Worm (Caenorhabditis elegans) whole organism, young adult: ENCODE measurements around the gene mip-2.
A peak's percentile ranks its signal among the peaks of the same experiment; 100 is the strongest.

Experiments used
- B0019.2 ChIP-seq: fragments of 200-800 bp; sonication (Bioruptor generic); conservative IDR thresholded peaks from 2 replicates; pipeline ENCODE4 v1.3.6; 2022; ENCODE audit warnings: missing genetic modification reagents, missing genetic modification characterization, missing compliant biosample characterization
- B0261.1 ChIP-seq: sonication (generic microtip); optimal IDR thresholded peaks from 2 replicates; lab custom pipeline; 2016; ENCODE audit warnings: mild to moderate bottlenecking, missing genetic modification characterization, moderate library complexity, missing compliant biosample characterization
- B0336.3 ChIP-seq: fragments of 200-800 bp; sonication (Bioruptor generic); IDR thresholded peaks from 2 replicates; pipeline ENCODE4 v1.3.6; 2022; ENCODE audit warnings: missing genetic modification characterization, missing compliant biosample characterization
- C06A6.2 ChIP-seq: fragments of 200-800 bp; sonication (Bioruptor generic); conservative IDR thresholded peaks from 2 replicates; pipeline ENCODE4 v1.3.6; 2022; ENCODE audit warnings: missing genetic modification characterization, missing compliant biosample characterization
- D2030.7 ChIP-seq: fragments of 200-800 bp; sonication (Bioruptor generic); IDR thresholded peaks from 2 replicates; pipeline ENCODE4 v1.3.6; 2022; ENCODE audit warnings: missing genetic modification reagents, missing genetic modification characterization, missing compliant biosample characterization
- F10E7.11 ChIP-seq: sonication (generic microtip); optimal IDR thresholded peaks from 2 replicates; lab custom pipeline; 2017; ENCODE audit warnings: mild to moderate bottlenecking, missing genetic modification characterization, moderate library complexity, missing compliant biosample characterization
- F37B4.10 ChIP-seq: fragments of 200-800 bp; sonication (Bioruptor generic); IDR thresholded peaks from 2 replicates; pipeline ENCODE4 v1.3.6; 2022; ENCODE audit warnings: missing genetic modification characterization, missing compliant biosample characterization
- F52B5.7 ChIP-seq: sonication (generic microtip); optimal IDR thresholded peaks from 2 replicates; lab custom pipeline; 2016; ENCODE audit warnings: mild to moderate bottlenecking, missing genetic modification characterization, missing compliant biosample characterization
- F55B11.4 ChIP-seq: sonication (generic microtip); optimal IDR thresholded peaks from 2 replicates; lab custom pipeline; 2016; ENCODE audit warnings: missing compliant biosample characterization, missing genetic modification characterization, borderline replicate concordance; ENCODE audit not compliant: insufficient read depth
- K12H6.12 ChIP-seq: fragments of 200-800 bp; sonication (Bioruptor generic); optimal IDR thresholded peaks from 2 replicates; lab custom pipeline; 2018; ENCODE audit warnings: mild to moderate bottlenecking, missing genetic modification characterization, missing compliant biosample characterization
- T07F8.4 ChIP-seq: sonication (generic microtip); optimal IDR thresholded peaks from 2 replicates; lab custom pipeline; 2016; ENCODE audit warnings: mild to moderate bottlenecking, missing genetic modification characterization, moderate library complexity, missing compliant biosample characterization
- T26A5.8 ChIP-seq: sonication (generic microtip); optimal IDR thresholded peaks from 2 replicates; lab custom pipeline; 2016; ENCODE audit warnings: missing genetic modification characterization, missing compliant biosample characterization
- Y53F4B.3 ChIP-seq: fragments of 200-800 bp; sonication (Bioruptor generic); IDR thresholded peaks from 2 replicates; pipeline ENCODE4 v1.3.6; 2022; ENCODE audit warnings: missing genetic modification reagents, missing genetic modification characterization, missing compliant biosample characterization
- Y56A3A.18 ChIP-seq: fragments of 200-800 bp; sonication (Bioruptor generic); IDR thresholded peaks from 2 replicates; pipeline ENCODE4 v1.3.6; 2022; ENCODE audit warnings: missing genetic modification reagents, missing genetic modification characterization, missing compliant biosample characterization
- Y67H2A.10 ChIP-seq: fragments of 200-800 bp; sonication (Bioruptor generic); conservative IDR thresholded peaks from 2 replicates; pipeline ENCODE4 v1.3.6; 2022; ENCODE audit warnings: missing genetic modification reagents, missing genetic modification characterization, missing compliant biosample characterization
- Y79H2A.3 ChIP-seq: fragments of 200-800 bp; sonication (Bioruptor generic); conservative IDR thresholded peaks from 2 replicates; pipeline ENCODE4 v1.3.6; 2022; ENCODE audit warnings: missing genetic modification reagents, missing genetic modification characterization, missing compliant biosample characterization
- Y95B8A.8 ChIP-seq: fragments of 200-800 bp; sonication (Bioruptor generic); IDR thresholded peaks from 2 replicates; pipeline ENCODE4 v1.3.6; 2022; ENCODE audit warnings: missing genetic modification reagents, missing genetic modification characterization, missing compliant biosample characterization
- aptf-2 ChIP-seq: fragments of 200-800 bp; sonication (Bioruptor generic); conservative IDR thresholded peaks from 2 replicates; pipeline ENCODE4 v1.3.6; 2022; ENCODE audit warnings: missing genetic modification reagents, missing genetic modification characterization, missing compliant biosample characterization
- attf-6 ChIP-seq: fragments of 200-800 bp; sonication (Bioruptor generic); IDR thresholded peaks from 2 replicates; pipeline ENCODE4 v1.3.6; 2022; ENCODE audit warnings: missing genetic modification reagents, missing genetic modification characterization, missing compliant biosample characterization
- bed-2 ChIP-seq: fragments of 200-800 bp; sonication (Bioruptor generic); IDR thresholded peaks from 2 replicates; pipeline ENCODE4 v1.3.6; 2022; ENCODE audit warnings: missing genetic modification reagents, missing genetic modification characterization, missing compliant biosample characterization
- ceh-27 ChIP-seq: fragments of 200-800 bp; sonication (Bioruptor generic); optimal IDR thresholded peaks from 2 replicates; lab custom pipeline; 2018; ENCODE audit warnings: mild to moderate bottlenecking, missing genetic modification characterization, moderate library complexity, missing compliant biosample characterization
- ceh-58 ChIP-seq: fragments of 200-800 bp; sonication (Bioruptor generic); IDR thresholded peaks from 2 replicates; pipeline ENCODE4 v1.3.6; 2022; ENCODE audit warnings: missing genetic modification characterization, missing compliant biosample characterization
- ceh-91 ChIP-seq: fragments of 200-800 bp; sonication (Bioruptor generic); IDR thresholded peaks from 2 replicates; pipeline ENCODE4 v1.3.6; 2022; ENCODE audit warnings: missing genetic modification reagents, missing genetic modification characterization, missing compliant biosample characterization
- chd-7 ChIP-seq: sonication (generic microtip); optimal IDR thresholded peaks from 2 replicates; lab custom pipeline; 2016; ENCODE audit warnings: mild to moderate bottlenecking, missing genetic modification characterization, moderate library complexity, missing compliant biosample characterization
- dox-1 ChIP-seq: fragments of 200-800 bp; sonication (Bioruptor generic); IDR thresholded peaks from 2 replicates; pipeline ENCODE4 v1.3.6; 2022; ENCODE audit warnings: missing genetic modification reagents, missing genetic modification characterization, missing compliant biosample characterization
- egrh-3 ChIP-seq: fragments of 200-800 bp; sonication (Bioruptor generic); IDR thresholded peaks from 2 replicates; pipeline ENCODE4 v1.3.6; 2022; ENCODE audit warnings: missing genetic modification reagents, missing genetic modification characterization, missing compliant biosample characterization
- gei-17 ChIP-seq: fragments of 200-800 bp; sonication (Bioruptor generic); optimal IDR thresholded peaks from 2 replicates; lab custom pipeline; 2018; ENCODE audit warnings: mild to moderate bottlenecking, missing genetic modification characterization, missing compliant biosample characterization
- him-1 ChIP-seq: sonication (generic microtip); optimal IDR thresholded peaks from 2 replicates; lab custom pipeline; 2016; ENCODE audit warnings: missing genotype, missing genetic modification reagents, missing genetic modification characterization, missing compliant biosample characterization
- hlh-12 ChIP-seq: sonication (generic microtip); optimal IDR thresholded peaks from 2 replicates; lab custom pipeline; 2016; ENCODE audit warnings: missing genetic modification characterization, missing compliant biosample characterization
- hmg-1.2 ChIP-seq: fragments of 200-800 bp; sonication (Bioruptor generic); IDR thresholded peaks from 2 replicates; pipeline ENCODE4 v1.3.6; 2022; ENCODE audit warnings: missing genetic modification reagents, missing genetic modification characterization, missing compliant biosample characterization
- hmg-20 ChIP-seq: fragments of 200-800 bp; sonication (Bioruptor generic); IDR thresholded peaks from 2 replicates; pipeline ENCODE4 v1.3.6; 2022; ENCODE audit warnings: missing genetic modification reagents, missing genetic modification characterization, missing compliant biosample characterization
- hrde-1 ChIP-seq: sonication (generic microtip); optimal IDR thresholded peaks from 2 replicates; lab custom pipeline; 2016; ENCODE audit warnings: missing genetic modification characterization, mild to moderate bottlenecking, missing compliant biosample characterization, moderate library complexity, missing genotype, missing genetic modification reagents, borderline replicate concordance
- let-526 ChIP-seq: fragments of 200-800 bp; sonication (Bioruptor generic); IDR thresholded peaks from 2 replicates; pipeline ENCODE4 v1.3.6; 2022; ENCODE audit warnings: missing genetic modification reagents, missing genetic modification characterization, missing compliant biosample characterization
- lin-35 ChIP-seq, 3 experiments: fragments of 150-350 bp in 2 of 3; sonication (generic microtip) in 1 of 3; optimal IDR thresholded peaks; 2 replicates each; lab custom pipeline; 2014 to 2018; ENCODE audit warnings: missing biosample characterization in 3 of 3, missing genetic modification characterization in 3 of 3, missing genetic modification reagents in 3 of 3
- lin-40 ChIP-seq: sonication (generic microtip); optimal IDR thresholded peaks from 2 replicates; lab custom pipeline; 2016; ENCODE audit warnings: missing genetic modification characterization, mild to moderate bottlenecking, missing compliant biosample characterization, missing genotype, missing genetic modification reagents
- lin-54 ChIP-seq: fragments of 200-800 bp; sonication (Bioruptor generic); optimal IDR thresholded peaks from 2 replicates; lab custom pipeline; 2018; ENCODE audit warnings: mild to moderate bottlenecking, missing genetic modification characterization, missing compliant biosample characterization
- lir-1 ChIP-seq: fragments of 200-800 bp; sonication (Bioruptor generic); conservative IDR thresholded peaks from 2 replicates; pipeline ENCODE4 v1.3.6; 2022; ENCODE audit warnings: missing genetic modification reagents, missing genetic modification characterization, missing compliant biosample characterization
- lsy-27 ChIP-seq: sonication (generic microtip); optimal IDR thresholded peaks from 2 replicates; lab custom pipeline; 2017; ENCODE audit warnings: missing genetic modification characterization, mild to moderate bottlenecking, missing compliant biosample characterization, antibody characterized with exemption, missing genotype, borderline replicate concordance; ENCODE audit not compliant: insufficient read depth
- madf-10 ChIP-seq: sonication (generic microtip); optimal IDR thresholded peaks from 2 replicates; lab custom pipeline; 2016; ENCODE audit warnings: mild to moderate bottlenecking, missing genetic modification characterization, missing compliant biosample characterization
- madf-3 ChIP-seq: fragments of 200-800 bp; sonication (Bioruptor generic); IDR thresholded peaks from 2 replicates; pipeline ENCODE4 v1.3.6; 2022; ENCODE audit warnings: missing genetic modification reagents, missing genetic modification characterization, missing compliant biosample characterization
- mxl-1 ChIP-seq: sonication (generic microtip); optimal IDR thresholded peaks from 2 replicates; lab custom pipeline; 2016; ENCODE audit warnings: missing genetic modification characterization, missing compliant biosample characterization
- nhr-120 ChIP-seq: fragments of 200-800 bp; sonication (Bioruptor generic); IDR thresholded peaks from 2 replicates; pipeline ENCODE4 v1.3.6; 2022; ENCODE audit warnings: missing genetic modification characterization, missing compliant biosample characterization
- nhr-179 ChIP-seq: sonication (generic microtip); optimal IDR thresholded peaks from 2 replicates; lab custom pipeline; 2016; ENCODE audit warnings: mild to moderate bottlenecking, missing genetic modification characterization, missing compliant biosample characterization
- snpc-1.3 ChIP-seq: sonication (generic microtip); optimal IDR thresholded peaks from 2 replicates; lab custom pipeline; 2017; ENCODE audit warnings: missing genetic modification characterization, mild to moderate bottlenecking, missing compliant biosample characterization, antibody characterized with exemption, moderate library complexity, missing genotype, missing genetic modification reagents; ENCODE audit not compliant: insufficient read depth
- snpc-3.4 ChIP-seq: sonication (generic microtip); optimal IDR thresholded peaks from 2 replicates; lab custom pipeline; 2017; ENCODE audit warnings: missing genetic modification characterization, mild to moderate bottlenecking, missing compliant biosample characterization, antibody characterized with exemption, moderate library complexity, missing genotype, missing genetic modification reagents
- unc-130 ChIP-seq: sonication (generic microtip); optimal IDR thresholded peaks from 2 replicates; lab custom pipeline; 2016; ENCODE audit warnings: missing genetic modification reagents, missing genetic modification characterization, missing compliant biosample characterization
- zfh-2 ChIP-seq: fragments of 200-800 bp; sonication (Bioruptor generic); conservative IDR thresholded peaks from 2 replicates; pipeline ENCODE4 v1.3.6; 2022; ENCODE audit warnings: missing genetic modification reagents, missing genetic modification characterization, missing compliant biosample characterization
- ztf-26 ChIP-seq: sonication (generic microtip); optimal IDR thresholded peaks from 2 replicates; lab custom pipeline; 2017; ENCODE audit warnings: missing genetic modification characterization, missing compliant biosample characterization
- ztf-28 ChIP-seq: fragments of 200-800 bp; sonication (Bioruptor generic); IDR thresholded peaks from 2 replicates; pipeline ENCODE4 v1.3.6; 2022; ENCODE audit warnings: missing genetic modification reagents, missing genetic modification characterization, missing compliant biosample characterization

The mip-2 gene

DNA sequence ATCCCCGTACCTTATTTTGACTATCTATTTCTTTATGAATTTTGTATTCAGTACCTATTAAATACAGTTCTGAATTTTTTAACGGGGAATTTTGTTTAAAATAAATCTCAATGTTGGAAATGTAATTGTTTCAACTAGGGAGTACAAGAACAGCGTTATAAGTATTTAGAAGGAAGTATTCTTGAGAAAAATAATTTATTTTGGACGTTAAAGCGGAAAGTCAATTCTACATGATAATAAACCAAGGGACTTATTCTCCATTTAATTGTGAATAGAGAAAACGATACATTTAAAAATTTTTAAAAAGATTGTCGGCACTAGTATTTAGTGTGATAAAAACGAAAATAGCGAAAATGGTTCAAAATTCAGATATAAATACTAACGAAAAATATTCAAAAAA is 2.6 kb downstream of the mip-2 start (continued):
- TF ChIP-seq B0261.1 (tag; lab: Kevin White, UChicago) (no peak), B0019.2 (GFP tag; lab: Robert Waterston, UW) (no peak), ceh-91 (GFP tag; lab: Robert Waterston, UW) (no peak), madf-3 (GFP tag; lab: Robert Waterston, UW) (0 out of 2 replicates have a peak, but pooled peaks have one; percentile 72), bed-2 (GFP tag; lab: Robert Waterston, UW) (no peak), F10E7.11 (tag; lab: Kevin White, UChicago) (peak; percentile 68), gei-17 (GFP tag; lab: Kevin White, UChicago) (no peak), ceh-58 (0 out of 2 replicates have a peak, but pooled peaks have one; percentile 12), hmg-20 (GFP tag; lab: Robert Waterston, UW) (no peak), lir-1 (no peak), K12H6.12 (no peak), egrh-3 (no peak), B0336.3 (GFP tag; lab: Robert Waterston, UW) (peak; percentile 12; the same call in 1 of the 2 replicates), aptf-2 (no peak), him-1 (tag; lab: Kevin White, UChicago) (peak; percentile 71), F52B5.7 (tag; lab: Kevin White, UChicago) (no peak), Y56A3A.18 (peak; percentile 77), attf-6 (peak; percentile 25; the same call in 1 of the 2 replicates), lin-35 (GFP tag; optimal IDR thresholded peaks at IDR 0.05; lab: Kevin White, UChicago) (peak in 2 of 3 experiments; percentile 6 to 45), let-526 (GFP tag; lab: Robert Waterston, UW) (no peak), snpc-1.3 (peak; percentile 10), Y95B8A.8 (GFP tag; lab: Robert Waterston, UW) (peak; percentile 73), C06A6.2 (GFP tag; lab: Robert Waterston, UW) (no peak), chd-7 (tag; lab: Kevin White, UChicago) (peak; percentile 28), nhr-179 (tag; lab: Kevin White, UChicago) (no peak), Y79H2A.3 (0 out of 2 replicates have a peak, but pooled peaks have one; percentile 42), Y53F4B.3 (GFP tag; lab: Robert Waterston, UW) (no peak), F55B11.4 (tag; lab: Kevin White, UChicago) (no peak), Y67H2A.10 (no peak), ztf-28 (GFP tag; lab: Robert Waterston, UW) (no peak), mxl-1 (tag; lab: Kevin White, UChicago) (no peak), T07F8.4 (tag; lab: Kevin White, UChicago) (no peak), F37B4.10 (no peak), T26A5.8 (tag; lab: Kevin White, UChicago) (peak; percentile 4), unc-130 (GFP tag; lab: Kevin White, UChicago) (peak; percentile 7), lin-40 (tag; lab: Kevin White, UChicago) (no peak), hrde-1 (tag; lab: Kevin White, UChicago) (peak; percentile 87), hmg-1.2 (GFP tag; lab: Robert Waterston, UW) (0 out of 2 replicates have a peak, but pooled peaks have one; percentile 24), D2030.7 (GFP tag; lab: Robert Waterston, UW) (no peak), madf-10 (tag; lab: Kevin White, UChicago) (no peak), ztf-26 (tag; lab: Kevin White, UChicago) (no peak), nhr-120 (GFP tag; lab: Robert Waterston, UW) (no peak), lin-54 (GFP tag; lab: Kevin White, UChicago) (peak; percentile 50), lsy-27 (tag; lab: Kevin White, UChicago) (no peak), ceh-27 (GFP tag; lab: Kevin White, UChicago) (no peak), hlh-12 (tag; lab: Kevin White, UChicago) (no peak), zfh-2 (GFP tag; lab: Robert Waterston, UW) (no peak), dox-1 (GFP tag; lab: Robert Waterston, UW) (no peak), snpc-3.4 (tag; lab: Kevin White, UChicago) (peak; percentile 83)
